Fruit fly (Drosophila melanogaster): ENCODE data around the gene RpL36A.

Gene RpL36A

DNA sequence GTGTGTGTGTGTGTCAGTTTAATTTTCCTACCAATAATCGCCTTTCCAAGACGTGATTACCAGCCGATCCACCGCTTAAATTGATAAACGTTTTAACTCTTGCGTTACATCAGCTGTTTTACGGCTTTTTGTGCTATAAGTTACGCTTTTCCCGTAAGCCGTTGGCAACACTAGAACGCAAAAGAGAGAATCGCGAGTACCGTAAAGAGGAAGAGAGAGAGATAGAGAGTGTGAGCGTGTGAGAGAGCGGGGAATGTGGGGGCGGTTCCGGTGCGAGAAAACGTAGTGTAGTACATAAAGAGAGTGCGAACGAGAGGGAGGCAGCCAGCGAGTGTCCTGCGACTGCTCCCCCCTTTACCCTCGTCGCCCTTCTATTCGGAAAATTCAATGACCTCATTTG is 11.1 kb downstream of the RpL36A start (continued):
- TF ChIP-seq CG31388 (GFP tag; optimal IDR thresholded peaks at IDR 0.05) = no peak
- no peak for TF ChIP-seq ash1 (GFP tag; optimal IDR thresholded peaks at IDR 0.05)
- no peak for TF ChIP-seq eyg (GFP tag; optimal IDR thresholded peaks at IDR 0.05)
- TF ChIP-seq CG2875 (GFP tag; optimal IDR thresholded peaks at IDR 0.05) = no peak
- no peak for TF ChIP-seq Dll (GFP tag; IDR thresholded peaks at IDR 0.05; ENCODE audit: partially characterized antibody)
- TF ChIP-seq CG34376 (GFP tag; optimal IDR thresholded peaks at IDR 0.05) = peak; percentile 23
- TF ChIP-seq Tbp (GFP tag; optimal IDR thresholded peaks at IDR 0.05) = no peak
- no peak for TF ChIP-seq CG10274 (GFP tag; optimal IDR thresholded peaks at IDR 0.05)
- no peak for TF ChIP-seq CG10654 (GFP tag; optimal IDR thresholded peaks at IDR 0.05)
- TF ChIP-seq hb (GFP tag; IDR thresholded peaks at IDR 0.05; ENCODE audit: partially characterized antibody) = no peak
- no peak for TF ChIP-seq CG9876 (GFP tag; optimal IDR thresholded peaks at IDR 0.05)
- TF ChIP-seq CG10321 (GFP tag; IDR thresholded peaks at IDR 0.05) = peak; percentile 44; the same call in 1 of the 2 replicates
- TF ChIP-seq CG2889 (GFP tag; IDR thresholded peaks at IDR 0.05) = no peak
- no peak for TF ChIP-seq en (GFP tag; optimal IDR thresholded peaks at IDR 0.05)

DNA sequence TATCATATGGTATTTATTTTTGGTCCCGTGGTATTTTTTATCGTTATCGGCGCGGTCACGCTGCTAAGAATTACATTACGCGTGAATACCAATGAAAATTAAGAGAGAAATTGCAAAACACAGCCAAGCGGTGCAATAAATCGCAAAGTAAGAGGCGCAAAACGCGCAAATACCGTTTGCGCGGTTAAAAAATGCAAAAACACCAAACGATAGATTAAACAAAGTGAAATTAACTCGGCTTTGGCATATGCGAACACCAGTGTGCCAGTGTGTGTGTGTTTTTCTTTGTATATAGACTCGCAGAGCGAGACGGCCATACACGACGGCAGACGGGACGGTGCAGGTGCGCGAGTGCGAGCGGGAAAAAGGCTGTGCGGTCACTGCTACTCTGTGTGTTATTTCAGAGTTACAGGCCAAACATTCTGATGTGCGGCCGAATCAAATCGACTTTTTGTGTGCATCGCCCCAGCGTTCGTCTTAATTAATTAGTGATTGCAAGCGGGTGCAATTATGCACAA is 12.0 kb downstream of the RpL36A start, which contains the start of gene Cka:
Gene Cka, plus strand, starts transcription at position 29 of the 518 bp plus-strand sequence.
- TF ChIP-seq MBD-R2 (GFP tag; IDR thresholded peaks at IDR 0.05) (peak; percentile 54; the same call in 1 of the 2 replicates), Abd-B (GFP tag; optimal IDR thresholded peaks at IDR 0.05) (peak; percentile 11), GATAe (GFP tag; conservative IDR thresholded peaks at IDR 0.05) (no peak), CG1832 (GFP tag; optimal IDR thresholded peaks at IDR 0.05) (peak; percentile 97), CG7372 (GFP tag; IDR thresholded peaks at IDR 0.05) (0 out of 2 replicates have a peak, but pooled peaks have one; percentile 35), nerfin-1 (tag; optimal IDR thresholded peaks at IDR 0.05) (peak; percentile 80), fd102C (GFP tag; optimal IDR thresholded peaks at IDR 0.05) (no peak), CG6689 (GFP tag; IDR thresholded peaks at IDR 0.05) (no peak), HmgZ (tag; optimal IDR thresholded peaks at IDR 0.05) (peak; percentile 72), CG10321 (GFP tag; IDR thresholded peaks at IDR 0.05) (peak; percentile 98), CG4820 (GFP tag; optimal IDR thresholded peaks at IDR 0.05) (no peak), slbo (GFP tag; IDR thresholded peaks at IDR 0.05) (0 out of 2 replicates have a peak, but pooled peaks have one; percentile 30), bsh (GFP tag; optimal IDR thresholded peaks at IDR 0.05) (peak in 1 of 2 experiments; percentile 15), cg (GFP tag; optimal IDR thresholded peaks at IDR 0.05) (peak; percentile 97), CG13424 (tag; optimal IDR thresholded peaks at IDR 0.05) (peak; percentile 18), CG30020 (tag; optimal IDR thresholded peaks at IDR 0.05) (peak; percentile 40), sim (GFP tag; IDR thresholded peaks at IDR 0.05) (peak; percentile 13; the same call in 1 of the 2 replicates), jumu (GFP tag; optimal IDR thresholded peaks at IDR 0.05) (peak; percentile 13), zen (tag; optimal IDR thresholded peaks at IDR 0.05) (peak; percentile 7), CG1233 (GFP tag; optimal IDR thresholded peaks at IDR 0.05) (peak; percentile 23), CG3995 (GFP tag; optimal IDR thresholded peaks at IDR 0.05) (peak; percentile 50), CG34224 (GFP tag; IDR thresholded peaks at IDR 0.05; ENCODE audit: partially characterized antibody) (peak; percentile 34; the same call in 1 of the 3 replicates), NfI (GFP tag; optimal IDR thresholded peaks at IDR 0.05) (peak; percentile 34), D (optimal IDR thresholded peaks at IDR 0.05) (peak; percentile 73), D (GFP tag; optimal IDR thresholded peaks at IDR 0.05) (no peak), CG9797 (GFP tag; optimal IDR thresholded peaks at IDR 0.05) (peak; percentile 61), CG1529 (GFP tag; optimal IDR thresholded peaks at IDR 0.05) (no peak), CG15514 (GFP tag; optimal IDR thresholded peaks at IDR 0.05) (peak; percentile 12), amos (GFP tag; IDR thresholded peaks at IDR 0.05; ENCODE audit: partially characterized antibody) (peak; percentile 29; the same call in 1 of the 2 replicates), E2f2 (GFP tag; IDR thresholded peaks at IDR 0.05) (peak; percentile 18; the same call in 1 of the 2 replicates), Dref (GFP tag; IDR thresholded peaks at IDR 0.05) (peak; percentile 41; the same call in 1 of the 2 replicates), nom (GFP tag; optimal IDR thresholded peaks at IDR 0.05) (peak; percentile 38), grn (GFP tag; optimal IDR thresholded peaks at IDR 0.05) (no peak), CG11696 (GFP tag; IDR thresholded peaks at IDR 0.05) (no peak), repo (GFP tag; optimal IDR thresholded peaks at IDR 0.05) (no peak), CG7745 (tag; optimal IDR thresholded peaks at IDR 0.05) (peak; percentile 53)
